Worm (Caenorhabditis elegans): ENCODE measurements around the gene ZK792.5.
A peak's percentile ranks its signal among the peaks of the same experiment; 100 is the strongest.

The ZK792.5 gene

DNA sequence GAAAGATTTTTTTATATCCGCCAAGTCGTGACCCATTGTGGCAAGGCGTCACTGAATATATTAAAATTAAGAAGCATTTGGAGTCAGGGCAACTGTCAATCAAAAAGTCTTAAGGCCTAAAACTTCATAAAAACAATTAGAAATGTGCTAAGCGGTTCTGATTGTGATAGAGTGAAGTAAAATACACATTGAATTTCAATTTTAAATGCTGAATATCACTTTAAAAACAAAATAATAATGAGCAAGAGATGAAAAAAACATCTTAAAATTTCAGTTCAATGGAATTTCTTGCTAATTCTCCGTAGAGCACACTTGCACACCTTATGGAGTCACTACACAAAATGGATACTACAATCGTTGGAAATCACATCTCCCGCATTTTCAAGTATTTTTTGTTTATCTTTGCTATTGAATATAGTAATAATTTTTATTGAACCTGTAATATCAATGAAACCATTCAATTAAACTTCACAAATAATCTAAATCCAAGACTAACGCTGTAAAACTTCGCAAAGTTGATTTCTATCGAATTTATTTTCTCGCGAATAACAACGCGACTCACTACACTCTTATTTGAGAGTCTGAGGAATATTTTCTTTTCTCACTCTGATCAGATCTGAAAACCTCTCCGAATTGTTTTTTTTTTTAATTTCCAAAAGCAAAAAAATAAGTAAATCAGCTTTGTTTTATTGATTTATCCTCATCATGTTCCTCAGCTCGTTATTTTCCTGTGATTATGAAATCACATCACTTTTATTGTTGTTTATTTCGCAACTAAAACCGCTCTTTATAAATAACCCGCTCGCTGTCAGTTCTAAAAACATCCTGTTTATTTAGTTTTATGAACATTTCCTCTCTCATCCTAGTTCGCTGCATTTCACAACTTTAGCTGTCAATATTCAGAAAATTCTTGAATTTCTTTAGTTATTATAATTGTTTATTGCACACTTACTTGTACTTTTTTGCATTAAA lies 52.2 kb downstream of the ZK792.5 start, which contains the start of gene mars-1 (continued):
- no peak for TF ChIP-seq mdl-1 (tag; optimal IDR thresholded peaks at IDR 0.05)
- no peak for TF ChIP-seq egl-27 (tag; optimal IDR thresholded peaks at IDR 0.05)
- TF ChIP-seq ztf-11 (tag; optimal IDR thresholded peaks at IDR 0.05): no peak
- peak; percentile 39 for TF ChIP-seq skn-1 (tag; optimal IDR thresholded peaks at IDR 0.05)
- no peak for TF ChIP-seq R02D3.7 (tag; optimal IDR thresholded peaks at IDR 0.05)
- TF ChIP-seq nfya-1 (tag; optimal IDR thresholded peaks at IDR 0.05; ENCODE audit: insufficient read depth): peak; percentile 58
- TF ChIP-seq lsy-12 (tag; optimal IDR thresholded peaks at IDR 0.05): peak; percentile 22
